Fruit fly (Drosophila melanogaster): ENCODE measurements around the gene CG10877.

The CG10877 gene

DNA sequence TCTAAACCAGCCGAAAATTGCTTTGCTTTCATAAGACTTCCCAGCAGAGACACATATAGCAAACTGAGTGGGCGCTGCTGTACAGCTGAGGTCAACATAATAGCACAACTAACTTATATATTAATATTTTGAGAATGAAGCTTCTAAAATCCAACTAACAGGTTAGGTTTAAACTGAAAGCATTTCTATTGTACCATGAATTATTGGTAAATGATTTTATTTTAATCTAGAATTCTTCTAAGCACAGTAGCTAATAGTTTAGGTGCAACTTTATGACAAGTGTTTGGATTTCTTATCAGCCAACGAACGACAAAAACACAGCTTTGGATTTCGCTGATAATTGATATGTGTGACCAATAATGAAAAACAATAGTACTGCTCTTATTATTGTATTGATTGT, 8.8 kb downstream of the CG10877 start (continued):
- TF ChIP-seq trem (tag; optimal IDR thresholded peaks at IDR 0.05) (peak; percentile 2), slou (GFP tag; optimal IDR thresholded peaks at IDR 0.05) (peak; percentile 14), ssp (GFP tag; IDR thresholded peaks at IDR 0.05) (peak; percentile 40; the same call in 1 of the 2 replicates), eyg (GFP tag; optimal IDR thresholded peaks at IDR 0.05) (no peak), CG11695 (GFP tag; IDR thresholded peaks at IDR 0.05) (peak; percentile 82), CG10209 (GFP tag; optimal IDR thresholded peaks at IDR 0.05) (no peak), chm (GFP tag; IDR thresholded peaks at IDR 0.05) (peak; percentile 76; the same call in 1 of the 2 replicates), dmrt99B (tag; optimal IDR thresholded peaks at IDR 0.05) (peak; percentile 57), Ada2b (GFP tag; IDR thresholded peaks at IDR 0.05) (peak; percentile 72), CG11696 (GFP tag; IDR thresholded peaks at IDR 0.05) (peak; percentile 95), tin (GFP tag; optimal IDR thresholded peaks at IDR 0.05) (peak; percentile 44), sr (GFP tag; IDR thresholded peaks at IDR 0.05) (peak; percentile 80), Trl (optimal IDR thresholded peaks at IDR 0.05) (no peak), Trl (GFP tag; optimal IDR thresholded peaks at IDR 0.05) (peak; percentile 16), Ets65A (GFP tag) (peak; percentile 76), dysf (GFP tag; IDR thresholded peaks at IDR 0.05) (peak; percentile 73), esg (GFP tag; conservative IDR thresholded peaks at IDR 0.05) (peak; percentile 40), rib (GFP tag; IDR thresholded peaks at IDR 0.05) (no peak; the same call in 1 of the 2 replicates), Lim3 (GFP tag; IDR thresholded peaks at IDR 0.05) (no peak), phol (tag; optimal IDR thresholded peaks at IDR 0.05) (peak; percentile 10), nmo (GFP tag; optimal IDR thresholded peaks at IDR 0.05) (peak; percentile 64), Pdp1 (GFP tag; optimal IDR thresholded peaks at IDR 0.05) (peak; percentile 51 to 57), Fer1 (GFP tag; optimal IDR thresholded peaks at IDR 0.05) (peak; percentile 74), caup (GFP tag; optimal IDR thresholded peaks at IDR 0.05; ENCODE audit: severe bottlenecking) (peak; percentile 37), Atf3 (GFP tag; optimal IDR thresholded peaks at IDR 0.05) (no peak), MTF-1 (GFP tag; optimal IDR thresholded peaks at IDR 0.05; ENCODE audit: borderline replicate concordance) (no peak), prd (optimal IDR thresholded peaks at IDR 0.05) (no peak), prd (GFP tag; IDR thresholded peaks at IDR 0.05) (peak; percentile 64; the same call in 2 of the 3 replicates), CG12236 (GFP tag; optimal IDR thresholded peaks at IDR 0.05) (no peak), otp (GFP tag; IDR thresholded peaks at IDR 0.05) (no peak), CG4404 (GFP tag; IDR thresholded peaks at IDR 0.05) (no peak), sob (GFP tag; IDR thresholded peaks at IDR 0.05) (peak; percentile 73; the same call in 1 of the 2 replicates), grau (tag; optimal IDR thresholded peaks at IDR 0.05) (peak; percentile 36), Dip3 (GFP tag; optimal IDR thresholded peaks at IDR 0.05) (peak; percentile 74), chif (GFP tag; optimal IDR thresholded peaks at IDR 0.05) (no peak), NFAT (GFP tag; IDR thresholded peaks at IDR 0.05) (peak; percentile 46; the same call in 1 of the 2 replicates), CG2678 (tag; optimal IDR thresholded peaks at IDR 0.05) (peak; percentile 87), jumu (GFP tag; optimal IDR thresholded peaks at IDR 0.05) (no peak), GATAe (GFP tag; conservative IDR thresholded peaks at IDR 0.05) (0 out of 2 replicates have a peak, but pooled peaks have one; percentile 14), CG17802 (tag; optimal IDR thresholded peaks at IDR 0.05) (no peak), Hand (GFP tag; optimal IDR thresholded peaks at IDR 0.05) (no peak), PHDP (tag; optimal IDR thresholded peaks at IDR 0.05) (peak; percentile 2), CG11398 (GFP tag; optimal IDR thresholded peaks at IDR 0.05) (no peak), vvl (GFP tag; IDR thresholded peaks at IDR 0.05) (peak; percentile 87), Lpt (GFP tag; optimal IDR thresholded peaks at IDR 0.05) (no peak), ems (GFP tag; optimal IDR thresholded peaks at IDR 0.05) (peak; percentile 57), Dbx (GFP tag; IDR thresholded peaks at IDR 0.05) (peak; percentile 69; the same call in 2 of the 3 replicates), unpg (GFP tag; optimal IDR thresholded peaks at IDR 0.05) (peak; percentile 47), pnt (GFP tag; optimal IDR thresholded peaks at IDR 0.05) (peak; percentile 12), CG8924 (tag; optimal IDR thresholded peaks at IDR 0.05) (peak; percentile 74), CG17361 (GFP tag; IDR thresholded peaks at IDR 0.05) (peak; percentile 82), p53 (GFP tag; optimal IDR thresholded peaks at IDR 0.05) (no peak)
